Fruit fly (Drosophila melanogaster) whole organism, embryonic: ENCODE data around the gene Tcs3.

Experiments
- Awh ChIP-seq: fragments of 200-800 bp; sonication (Bioruptor generic); IDR thresholded peaks from 2 replicates; pipeline ENCODE4, ENCODE4 v1.3.6; 2022; ENCODE audit warnings: missing biosample characterization, missing genetic modification characterization
- CG10209 ChIP-seq: fragments of 200-800 bp; sonication (Bioruptor generic); optimal IDR thresholded peaks from 3 replicates; lab custom pipeline; 2017; ENCODE audit warnings: missing biosample characterization, mild to moderate bottlenecking, missing genetic modification characterization, missing genetic modification reagents
- CG10543 ChIP-seq: fragments of 200-800 bp; sonication (Bioruptor generic); optimal IDR thresholded peaks from 3 replicates; lab custom pipeline; 2017; ENCODE audit warnings: missing biosample characterization, mild to moderate bottlenecking, missing genetic modification characterization, moderate library complexity
- CG13287 ChIP-seq: fragments of 200-800 bp; sonication (Bioruptor generic); IDR thresholded peaks from 2 replicates; pipeline ENCODE4 v1.3.6; 2022; ENCODE audit warnings: missing biosample characterization, missing genetic modification characterization; ENCODE audit not compliant: partially characterized antibody
- CG15073 ChIP-seq: fragments of 200-800 bp; sonication (Bioruptor generic); optimal IDR thresholded peaks from 2 replicates; lab custom pipeline; 2016; ENCODE audit warnings: missing biosample characterization, missing genetic modification characterization
- CG16863 ChIP-seq: fragments of 200-800 bp; sonication (Bioruptor generic); optimal IDR thresholded peaks from 3 replicates; lab custom pipeline; 2016; ENCODE audit warnings: missing biosample characterization, missing genetic modification characterization
- CG1792 ChIP-seq: fragments of 200-800 bp; sonication (Bioruptor generic); optimal IDR thresholded peaks from 2 replicates; lab custom pipeline; 2016; ENCODE audit warnings: missing biosample characterization, missing genetic modification characterization
- CG18764 ChIP-seq: fragments of 200-800 bp; sonication (Bioruptor generic); optimal IDR thresholded peaks from 3 replicates; lab custom pipeline; 2016; ENCODE audit warnings: missing biosample characterization, missing genetic modification characterization
- CG2199 ChIP-seq: fragments of 200-800 bp; sonication (Bioruptor generic); IDR thresholded peaks from 3 replicates; pipeline ENCODE4 v1.3.6; 2022; ENCODE audit warnings: missing biosample characterization, missing genetic modification characterization
- CG3726 ChIP-seq: fragments of 200-800 bp; sonication (Bioruptor generic); IDR thresholded peaks from 3 replicates; pipeline ENCODE4, ENCODE4 v1.3.6; 2022; ENCODE audit warnings: missing biosample characterization, missing genetic modification characterization
- CG4730 ChIP-seq: fragments of 200-800 bp; sonication (Bioruptor generic); IDR thresholded peaks from 2 replicates; pipeline ENCODE4 v1.3.6; 2022; ENCODE audit warnings: missing biosample characterization, missing genetic modification characterization
- CG6791 ChIP-seq: fragments of 200-800 bp; sonication (Bioruptor generic); IDR thresholded peaks from 3 replicates; pipeline ENCODE4 v1.3.6; 2022; ENCODE audit warnings: missing biosample characterization, missing genetic modification characterization; ENCODE audit not compliant: partially characterized antibody
- CG7372 ChIP-seq: fragments of 200-800 bp; sonication (Bioruptor generic); IDR thresholded peaks from 2 replicates; pipeline ENCODE4 v1.3.6; 2022; ENCODE audit warnings: missing biosample characterization, missing genetic modification characterization
- CG7745 ChIP-seq: fragments of 200-800 bp; sonication (Bioruptor generic); optimal IDR thresholded peaks from 2 replicates; lab custom pipeline; 2018; ENCODE audit warnings: missing biosample characterization, mild to moderate bottlenecking, missing genetic modification characterization, moderate library complexity
- CG7839 ChIP-seq: fragments of 200-800 bp; sonication (Bioruptor generic); optimal IDR thresholded peaks from 3 replicates; lab custom pipeline; 2018; ENCODE audit warnings: missing biosample characterization, mild to moderate bottlenecking, missing genetic modification characterization, moderate library complexity
- CG8281 ChIP-seq: fragments of 200-800 bp; sonication (Bioruptor generic); optimal IDR thresholded peaks from 2 replicates; lab custom pipeline; 2018; ENCODE audit warnings: missing biosample characterization, mild to moderate bottlenecking, missing genetic modification characterization, moderate library complexity
- D19A ChIP-seq: fragments of 200-800 bp; optimal IDR thresholded peaks from 3 replicates; lab custom pipeline; 2019; ENCODE audit warnings: missing biosample characterization, mild to moderate bottlenecking, missing genetic modification characterization, moderate library complexity
- D19B ChIP-seq: fragments of 200-800 bp; sonication (Bioruptor generic); optimal IDR thresholded peaks from 2 replicates; lab custom pipeline; 2017; ENCODE audit warnings: missing biosample characterization, mild to moderate bottlenecking, missing genetic modification characterization
- Dfd ChIP-seq, 2 experiments: fragments of >200 bp; optimal IDR thresholded peaks; 2 replicates each; lab custom pipeline; 2017; ENCODE audit warnings: missing biosample characterization in 2 of 2, missing genetic modification characterization in 2 of 2
- Elba2 ChIP-seq: fragments of 200-800 bp; sonication (Bioruptor generic); optimal IDR thresholded peaks from 3 replicates; lab custom pipeline; 2016; ENCODE audit warnings: missing biosample characterization, missing genetic modification characterization
- HLH54F ChIP-seq: fragments of 200-800 bp; sonication (Bioruptor generic); optimal IDR thresholded peaks from 3 replicates; lab custom pipeline; 2016; ENCODE audit warnings: missing biosample characterization, missing genetic modification characterization
- Hey ChIP-seq: fragments of 200-800 bp; sonication (Bioruptor generic); optimal IDR thresholded peaks from 3 replicates; lab custom pipeline; 2018; ENCODE audit warnings: missing biosample characterization, mild to moderate bottlenecking, missing genetic modification characterization
- HmgD ChIP-seq: fragments of 200-800 bp; sonication (Bioruptor generic); optimal IDR thresholded peaks from 3 replicates; lab custom pipeline; 2016; ENCODE audit warnings: missing biosample characterization, missing genetic modification characterization
- Hr3 ChIP-seq: fragments of 200-800 bp; sonication (Bioruptor generic); optimal IDR thresholded peaks from 3 replicates; lab custom pipeline; 2016; ENCODE audit warnings: missing biosample characterization, missing genetic modification characterization
- Hr78 ChIP-seq, 2 experiments: fragments of 200-800 bp in 1 of 2; fragments of >200 bp in 1 of 2; sonication (Bioruptor generic) in 1 of 2; optimal IDR thresholded peaks; 2 replicates each; lab custom pipeline; 2017 to 2019; ENCODE audit warnings: missing biosample characterization in 2 of 2, missing genetic modification characterization in 2 of 2, mild to moderate bottlenecking in 1 of 2, moderate library complexity in 1 of 2
- Lpt ChIP-seq: fragments of >200 bp; optimal IDR thresholded peaks from 2 replicates; lab custom pipeline; 2018; ENCODE audit warnings: missing biosample characterization, missing genetic modification characterization
- Myb ChIP-seq: fragments of 200-800 bp; sonication (Bioruptor generic); optimal IDR thresholded peaks from 2 replicates; lab custom pipeline; 2016; ENCODE audit warnings: missing biosample characterization, missing genetic modification characterization
- Neu2 ChIP-seq: fragments of 200-800 bp; sonication (Bioruptor generic); optimal IDR thresholded peaks from 3 replicates; lab custom pipeline; 2016; ENCODE audit warnings: missing biosample characterization, missing genetic modification characterization, borderline replicate concordance
- Poxn ChIP-seq: fragments of 200-800 bp; sonication (Bioruptor generic); IDR thresholded peaks from 2 replicates; pipeline ENCODE4 v1.3.6; 2022; ENCODE audit warnings: missing biosample characterization, missing genetic modification characterization
- Ravus ChIP-seq: fragments of 200-800 bp; sonication (Bioruptor generic); IDR thresholded peaks from 2 replicates; pipeline ENCODE4 v1.3.6; 2022; ENCODE audit warnings: missing biosample characterization, missing genetic modification characterization
- Rx ChIP-seq: fragments of 200-800 bp; sonication (Bioruptor generic); IDR thresholded peaks from 2 replicates; pipeline ENCODE4 v1.3.6; 2022; ENCODE audit warnings: missing biosample characterization, missing genetic modification characterization
- ash1 ChIP-seq: fragments of 200-800 bp; sonication (Bioruptor generic); optimal IDR thresholded peaks from 2 replicates; lab custom pipeline; 2018; ENCODE audit warnings: missing biosample characterization, mild to moderate bottlenecking, missing genetic modification characterization
- ato ChIP-seq: fragments of 200-800 bp; sonication (Bioruptor generic); IDR thresholded peaks from 2 replicates; pipeline ENCODE4 v1.3.6; 2022; ENCODE audit warnings: missing biosample characterization, missing genetic modification characterization; ENCODE audit not compliant: partially characterized antibody
- bab2 ChIP-seq: fragments of 200-800 bp; sonication (Bioruptor generic); optimal IDR thresholded peaks from 2 replicates; lab custom pipeline; 2016; ENCODE audit warnings: missing biosample characterization, missing genetic modification characterization
- br ChIP-seq: fragments of >200 bp; optimal IDR thresholded peaks from 2 replicates; lab custom pipeline; 2017
- caup ChIP-seq: fragments of 200-800 bp; sonication (Bioruptor generic); optimal IDR thresholded peaks from 3 replicates; lab custom pipeline; 2017; ENCODE audit warnings: missing biosample characterization, mild to moderate bottlenecking, missing genetic modification characterization, moderate library complexity; ENCODE audit not compliant: severe bottlenecking
- chn ChIP-seq: fragments of 200-800 bp; sonication (Bioruptor generic); optimal IDR thresholded peaks from 2 replicates; lab custom pipeline; 2016; ENCODE audit warnings: missing biosample characterization, missing genetic modification characterization
- fd3F ChIP-seq: fragments of 200-800 bp; sonication (Bioruptor generic); optimal IDR thresholded peaks from 2 replicates; lab custom pipeline; 2018; ENCODE audit warnings: missing biosample characterization, mild to moderate bottlenecking, missing genetic modification characterization, moderate library complexity
- hkb ChIP-seq, 2 experiments: fragments of 200-800 bp in 1 of 2; fragments of >200 bp in 1 of 2; sonication (Bioruptor generic) in 1 of 2; IDR thresholded peaks in 1 of 2; optimal IDR thresholded peaks in 1 of 2; 2 replicates each; pipeline versions ENCODE4 v1.3.6 to Lab custom; 2017 to 2022; ENCODE audit warnings: missing biosample characterization in 1 of 2, missing genetic modification characterization in 1 of 2
- inv ChIP-seq: fragments of 200-800 bp; sonication (Bioruptor generic); IDR thresholded peaks from 2 replicates; pipeline ENCODE4 v1.3.6; 2022; ENCODE audit warnings: missing biosample characterization, missing genetic modification characterization; ENCODE audit not compliant: partially characterized antibody
- kah ChIP-seq: fragments of 200-800 bp; sonication (Bioruptor generic); optimal IDR thresholded peaks from 2 replicates; lab custom pipeline; 2018; ENCODE audit warnings: missing biosample characterization, mild to moderate bottlenecking, missing genetic modification characterization
- klu ChIP-seq: fragments of 200-800 bp; sonication (Bioruptor generic); IDR thresholded peaks from 2 replicates; pipeline ENCODE4 v1.3.6; 2022; ENCODE audit warnings: missing biosample characterization, missing genetic modification characterization
- lola ChIP-seq, 3 experiments: fragments of >200 bp in 2 of 3; fragments of 200-800 bp in 1 of 3; sonication (Bioruptor generic) in 1 of 3; optimal IDR thresholded peaks; 2 replicates each; lab custom pipeline; 2017 to 2019; ENCODE audit warnings: missing biosample characterization in 3 of 3, missing genetic modification characterization in 3 of 3, mild to moderate bottlenecking in 1 of 3, moderate library complexity in 1 of 3
- mam ChIP-seq: fragments of 200-800 bp; sonication (Bioruptor generic); optimal IDR thresholded peaks from 3 replicates; lab custom pipeline; 2016; ENCODE audit warnings: missing biosample characterization, missing genetic modification characterization
- odd ChIP-seq: fragments of 200-800 bp; sonication (Bioruptor generic); optimal IDR thresholded peaks from 2 replicates; lab custom pipeline; 2017; ENCODE audit warnings: missing biosample characterization, mild to moderate bottlenecking, missing genetic modification characterization
- onecut ChIP-seq: fragments of 200-800 bp; sonication (Bioruptor generic); IDR thresholded peaks from 2 replicates; pipeline ENCODE4 v1.3.6; 2022; ENCODE audit warnings: missing biosample characterization, missing genetic modification characterization
- pzg ChIP-seq: fragments of 200-800 bp; sonication (Bioruptor generic); optimal IDR thresholded peaks from 3 replicates; lab custom pipeline; 2018; ENCODE audit warnings: missing biosample characterization, mild to moderate bottlenecking, missing genetic modification characterization, moderate library complexity
- sens-2 ChIP-seq: fragments of 200-800 bp; sonication (Bioruptor generic); IDR thresholded peaks from 2 replicates; pipeline ENCODE4 v1.3.6; 2022; ENCODE audit warnings: missing biosample characterization, missing genetic modification characterization
- stwl ChIP-seq: fragments of 200-800 bp; sonication (Bioruptor generic); optimal IDR thresholded peaks from 3 replicates; lab custom pipeline; 2018; ENCODE audit warnings: missing biosample characterization, mild to moderate bottlenecking, missing genetic modification characterization, moderate library complexity
- sug ChIP-seq: fragments of 200-800 bp; optimal IDR thresholded peaks from 2 replicates; lab custom pipeline; 2019; ENCODE audit warnings: missing biosample characterization, mild to moderate bottlenecking, missing genetic modification characterization, moderate library complexity

Tcs3 gene

dm6 chr3L:16380770-16381169, 29.0 kb downstream of the Tcs3 start (continued):
- TF ChIP-seq Ravus (GFP tag; lab: Robert Waterston, UW): no peak
- peak; percentile 56 for TF ChIP-seq CG10209 (GFP tag; lab: Kevin White, UChicago)
- TF ChIP-seq D19A (tag; lab: Kevin White, UChicago): peak; percentile 60
- no peak for TF ChIP-seq Elba2
- TF ChIP-seq CG18764 (GFP tag; lab: Kevin White, UChicago): no peak
- TF ChIP-seq sens-2 (GFP tag; lab: Robert Waterston, UW): no peak
- TF ChIP-seq klu (GFP tag; lab: Robert Waterston, UW): 0 out of 2 replicates have a peak, but pooled peaks have one; percentile 25
- TF ChIP-seq sug (tag; lab: Kevin White, UChicago): no peak
- no peak for TF ChIP-seq Awh (GFP tag; lab: Robert Waterston, UW)
- TF ChIP-seq Poxn (GFP tag; lab: Robert Waterston, UW): peak; percentile 29; the same call in 1 of the 2 replicates
- TF ChIP-seq inv: no peak
- peak; percentile 53 for TF ChIP-seq Hr3 (GFP tag; lab: Kevin White, UChicago)
- TF ChIP-seq caup: peak; percentile 72
- TF ChIP-seq pzg (GFP tag; lab: Kevin White, UChicago): no peak
- TF ChIP-seq CG13287: no peak
- TF ChIP-seq CG7839 (tag; lab: Kevin White, UChicago): peak; percentile 78
- TF ChIP-seq Rx: no peak
- TF ChIP-seq CG8281: peak; percentile 29
- TF ChIP-seq bab2 (GFP tag; lab: Kevin White, UChicago): peak; percentile 61
- TF ChIP-seq hkb (optimal IDR thresholded peaks at IDR 0.05; lab: Kevin White, UChicago): no peak
- TF ChIP-seq hkb (GFP tag; IDR thresholded peaks at IDR 0.05; lab: Robert Waterston, UW): peak; percentile 41; the same call in 1 of the 2 replicates
- TF ChIP-seq Neu2 (GFP tag; lab: Kevin White, UChicago): no peak
- TF ChIP-seq CG7372: no peak; the same call in none of the 2 replicates
- no peak for TF ChIP-seq CG3726 (GFP tag; lab: Robert Waterston, UW)
- peak; percentile 25 for TF ChIP-seq D19B (GFP tag; lab: Kevin White, UChicago)
- no peak for TF ChIP-seq HmgD (GFP tag; lab: Kevin White, UChicago)
- peak; percentile 63 for TF ChIP-seq mam (GFP tag; lab: Kevin White, UChicago)
- 0 out of 3 replicates have a peak, but pooled peaks have one; percentile 25 for TF ChIP-seq CG2199 (GFP tag; lab: Robert Waterston, UW)
- TF ChIP-seq CG1792 (GFP tag; lab: Kevin White, UChicago): peak; percentile 43
- peak; percentile 64 for TF ChIP-seq fd3F
- no peak for TF ChIP-seq stwl (tag; lab: Kevin White, UChicago)
- TF ChIP-seq br: no peak
- peak; percentile 38 for TF ChIP-seq chn
- TF ChIP-seq onecut (GFP tag; lab: Robert Waterston, UW): no peak
- TF ChIP-seq lola (GFP tag; optimal IDR thresholded peaks at IDR 0.05; lab: Kevin White, UChicago): peak in 1 of 3 experiments; percentile 59
- TF ChIP-seq Hr78 (GFP tag; optimal IDR thresholded peaks at IDR 0.05; lab: Kevin White, UChicago): peak in 1 of 2 experiments; percentile 41
- peak; percentile 74 for TF ChIP-seq CG10543 (GFP tag; lab: Kevin White, UChicago)
- TF ChIP-seq HLH54F (GFP tag; lab: Kevin White, UChicago): peak; percentile 58
- TF ChIP-seq CG6791 (GFP tag; lab: Robert Waterston, UW): no peak
- TF ChIP-seq Lpt (GFP tag; lab: Kevin White, UChicago): no peak
- TF ChIP-seq kah (GFP tag; lab: Kevin White, UChicago): peak; percentile 16
- TF ChIP-seq CG16863 (GFP tag; lab: Kevin White, UChicago): peak; percentile 66
- no peak for TF ChIP-seq ato (GFP tag; lab: Robert Waterston, UW)
- TF ChIP-seq ash1 (GFP tag; lab: Kevin White, UChicago): no peak
- peak; percentile 34; the same call in 1 of the 2 replicates for TF ChIP-seq CG4730 (GFP tag; lab: Robert Waterston, UW)
- TF ChIP-seq Myb (GFP tag; lab: Kevin White, UChicago): no peak
- no peak for TF ChIP-seq CG15073 (GFP tag; lab: Kevin White, UChicago)
- TF ChIP-seq odd (GFP tag; lab: Kevin White, UChicago): peak; percentile 59
- TF ChIP-seq CG7745 (tag; lab: Kevin White, UChicago): no peak
- TF ChIP-seq Dfd (GFP tag; optimal IDR thresholded peaks at IDR 0.05; lab: Kevin White, UChicago): no peak
- TF ChIP-seq Hey (tag; lab: Kevin White, UChicago): no peak
